Worm (Caenorhabditis elegans) whole organism, early embryonic: ENCODE results near the gene F58D12.1.
"Not testable (repeated sequence)": the region's sequence is repeated elsewhere in the genome, so short reads cannot be mapped to it uniquely, and the experiment has no call there.

Experiments used
- B0310.2 ChIP-seq: sonication (generic microtip); optimal IDR thresholded peaks from 2 replicates; lab custom pipeline; 2016; ENCODE audit warnings: mild to moderate bottlenecking, missing genetic modification characterization, missing compliant biosample characterization
- F13C5.2 ChIP-seq: sonication (generic microtip); optimal IDR thresholded peaks from 2 replicates; lab custom pipeline; 2017; ENCODE audit warnings: mild to moderate bottlenecking, missing genetic modification characterization, inconsistent platforms, missing compliant biosample characterization
- aly-1 ChIP-seq: sonication (generic microtip); optimal IDR thresholded peaks from 2 replicates; lab custom pipeline; 2016; ENCODE audit warnings: missing genetic modification characterization, missing compliant biosample characterization
- ama-1 ChIP-seq: fragments of 150-350 bp; optimal IDR thresholded peaks from 2 replicates; lab custom pipeline; 2014
- ceh-13 ChIP-seq: fragments of 200-800 bp; sonication (Bioruptor generic); optimal IDR thresholded peaks from 2 replicates; lab custom pipeline; 2018; ENCODE audit warnings: mild to moderate bottlenecking, missing genetic modification characterization, missing compliant biosample characterization
- ceh-36 ChIP-seq: sonication (generic microtip); optimal IDR thresholded peaks from 2 replicates; lab custom pipeline; 2016; ENCODE audit warnings: missing genetic modification characterization, inconsistent platforms, missing compliant biosample characterization
- ets-7 ChIP-seq: sonication (generic microtip); optimal IDR thresholded peaks from 2 replicates; lab custom pipeline; 2016; ENCODE audit warnings: missing genotype, missing genetic modification characterization, missing compliant biosample characterization
- flt-1 ChIP-seq: fragments of 200-800 bp; sonication (Bioruptor generic); IDR thresholded peaks from 2 replicates; pipeline ENCODE4 v1.3.6; 2022; ENCODE audit warnings: missing genetic modification characterization, missing compliant biosample characterization
- hmbx-1 ChIP-seq: sonication (generic microtip); optimal IDR thresholded peaks from 2 replicates; lab custom pipeline; 2016; ENCODE audit warnings: mild to moderate bottlenecking, missing genetic modification characterization, missing compliant biosample characterization
- hmg-4 ChIP-seq: fragments of 200-800 bp; sonication (Bioruptor generic); optimal IDR thresholded peaks from 2 replicates; lab custom pipeline; 2018; ENCODE audit warnings: mild to moderate bottlenecking, missing genetic modification characterization, missing compliant biosample characterization
- hnd-1 ChIP-seq: sonication (generic microtip); optimal IDR thresholded peaks from 2 replicates; lab custom pipeline; 2016; ENCODE audit warnings: missing genetic modification characterization, missing compliant biosample characterization
- pes-1 ChIP-seq: fragments of 200-800 bp; sonication (Bioruptor generic); IDR thresholded peaks from 2 replicates; pipeline ENCODE4 v1.3.6; 2022; ENCODE audit warnings: missing genetic modification reagents, missing genetic modification characterization, missing compliant biosample characterization
- scrt-1 ChIP-seq: fragments of 200-800 bp; sonication (Bioruptor generic); IDR thresholded peaks from 2 replicates; pipeline ENCODE4 v1.3.6; 2022; ENCODE audit warnings: missing genetic modification characterization, missing compliant biosample characterization
- sea-1 ChIP-seq: fragments of 200-800 bp; sonication (Bioruptor generic); conservative IDR thresholded peaks from 2 replicates; pipeline ENCODE4 v1.3.6; 2022; ENCODE audit warnings: missing genetic modification characterization, missing compliant biosample characterization
- tbx-11 ChIP-seq: fragments of 200-800 bp; sonication (Bioruptor generic); IDR thresholded peaks from 2 replicates; pipeline ENCODE4 v1.3.6; 2022; ENCODE audit warnings: missing genetic modification characterization, missing compliant biosample characterization
- tbx-37 ChIP-seq: fragments of 200-800 bp; sonication (Bioruptor generic); conservative IDR thresholded peaks from 2 replicates; pipeline ENCODE4 v1.3.6; 2022; ENCODE audit warnings: missing genetic modification reagents, missing genetic modification characterization, missing compliant biosample characterization
- tra-4 ChIP-seq: sonication (generic microtip); optimal IDR thresholded peaks from 2 replicates; lab custom pipeline; 2017; ENCODE audit warnings: missing genetic modification characterization, missing compliant biosample characterization

The F58D12.1 gene

ce11 chrV:14049274-14049673, at the start of gene F58D12.1:
Gene F58D12.1, plus strand, starts transcription at chrV:14049574.
- not testable (repeated sequence) for TF ChIP-seq B0310.2 (tag; lab: Kevin White, UChicago); pes-1; F13C5.2

ce11 chrV:14001929-14002328, 47.4 kb upstream of the F58D12.1 start:
- TF ChIP-seq hnd-1 (no peak), ceh-36 (tag; lab: Kevin White, UChicago) (no peak), tbx-11 (no peak), hmg-4 (GFP tag; lab: Kevin White, UChicago) (no peak), B0310.2 (tag; lab: Kevin White, UChicago) (no peak), tbx-37 (GFP tag; lab: Robert Waterston, UW) (no peak), ets-7 (tag; lab: Kevin White, UChicago) (no peak), tra-4 (tag; lab: Kevin White, UChicago) (no peak), hmbx-1 (tag; lab: Kevin White, UChicago) (no peak), ama-1 (lab: Kevin White, UChicago) (no peak), aly-1 (no peak), pes-1 (no peak), sea-1 (GFP tag; lab: Robert Waterston, UW) (no peak), ceh-13 (GFP tag; lab: Kevin White, UChicago) (no peak), scrt-1 (GFP tag; lab: Robert Waterston, UW) (no peak), F13C5.2 (no peak), flt-1 (GFP tag; lab: Robert Waterston, UW) (no peak)

ce11 chrV:14002402-14002801, 47.0 kb upstream of the F58D12.1 start:
- TF ChIP-seq pes-1 (no peak), tra-4 (tag; lab: Kevin White, UChicago) (no peak), aly-1 (no peak), hmbx-1 (tag; lab: Kevin White, UChicago) (no peak), tbx-11 (no peak), F13C5.2 (no peak), ama-1 (lab: Kevin White, UChicago) (no peak), B0310.2 (tag; lab: Kevin White, UChicago) (no peak), ets-7 (tag; lab: Kevin White, UChicago) (no peak)

ce11 chrV:14003587-14004156, 45.7 kb upstream of the F58D12.1 start:
- TF ChIP-seq ama-1 (lab: Kevin White, UChicago) (no peak), hmbx-1 (tag; lab: Kevin White, UChicago) (no peak), ceh-36 (tag; lab: Kevin White, UChicago) (no peak), F13C5.2 (no peak), aly-1 (no peak), tbx-11 (no peak), ets-7 (tag; lab: Kevin White, UChicago) (no peak), ceh-13 (GFP tag; lab: Kevin White, UChicago) (no peak), flt-1 (GFP tag; lab: Robert Waterston, UW) (no peak), hmg-4 (GFP tag; lab: Kevin White, UChicago) (no peak), tra-4 (tag; lab: Kevin White, UChicago) (no peak), pes-1 (no peak), B0310.2 (tag; lab: Kevin White, UChicago) (no peak), scrt-1 (GFP tag; lab: Robert Waterston, UW) (no peak)

- TF ChIP-seq tbx-37 (GFP tag; lab: Robert Waterston, UW) (no peak), B0310.2 (tag; lab: Kevin White, UChicago) (no peak), scrt-1 (GFP tag; lab: Robert Waterston, UW) (no peak), tbx-11 (no peak), aly-1 (no peak), flt-1 (GFP tag; lab: Robert Waterston, UW) (no peak), tra-4 (tag; lab: Kevin White, UChicago) (no peak), hmbx-1 (tag; lab: Kevin White, UChicago) (no peak), hnd-1 (no peak), sea-1 (GFP tag; lab: Robert Waterston, UW) (no peak), hmg-4 (GFP tag; lab: Kevin White, UChicago) (no peak)
These were observed 45.0 kb upstream of the F58D12.1 start for ce11 chrV:14004342-14004741.

ce11 chrV:14005812-14006211, 43.6 kb upstream of the F58D12.1 start, which contains the start of gene ric-7:
Gene ric-7, minus strand, starts transcription at chrV:14005912.
- no peak for TF ChIP-seq ets-7 (tag; lab: Kevin White, UChicago)
- TF ChIP-seq tbx-11: peak; percentile 29; the same call in 1 of the 2 replicates

- TF ChIP-seq hnd-1: no peak
- no peak for TF ChIP-seq flt-1 (GFP tag; lab: Robert Waterston, UW)
- TF ChIP-seq tbx-37 (GFP tag; lab: Robert Waterston, UW): no peak
- no peak for TF ChIP-seq B0310.2 (tag; lab: Kevin White, UChicago)
- no peak for TF ChIP-seq pes-1
- TF ChIP-seq ceh-36 (tag; lab: Kevin White, UChicago): no peak
- no peak for TF ChIP-seq tbx-11
- no peak for TF ChIP-seq ceh-13 (GFP tag; lab: Kevin White, UChicago)
- TF ChIP-seq scrt-1 (GFP tag; lab: Robert Waterston, UW): no peak
- no peak for TF ChIP-seq ama-1 (lab: Kevin White, UChicago)
- TF ChIP-seq hmbx-1 (tag; lab: Kevin White, UChicago): no peak
- no peak for TF ChIP-seq sea-1 (GFP tag; lab: Robert Waterston, UW)
- TF ChIP-seq tra-4 (tag; lab: Kevin White, UChicago): no peak
- TF ChIP-seq hmg-4 (GFP tag; lab: Kevin White, UChicago): no peak
- TF ChIP-seq ets-7 (tag; lab: Kevin White, UChicago): no peak
- TF ChIP-seq aly-1: no peak
- TF ChIP-seq F13C5.2: no peak
These were observed 42.6 kb upstream of the F58D12.1 start for ce11 chrV:14006819-14007218.
